Worm (Caenorhabditis elegans): ENCODE results near the gene let-756.

The let-756 gene

ce11 chrIII:6396381-6396780 lies 10.5 kb upstream of the let-756 start:
- TF ChIP-seq lin-14 (GFP tag; optimal IDR thresholded peaks at IDR 0.05) (peak; percentile 59), nhr-19 (GFP tag; conservative IDR thresholded peaks at IDR 0.05) (peak; percentile 27), nhr-85 (tag) (peak; percentile 37), nhr-71 (tag; optimal IDR thresholded peaks at IDR 0.05) (peak; percentile 47), hpl-2 (GFP tag; optimal IDR thresholded peaks at IDR 0.05) (no peak), snu-23 (GFP tag; optimal IDR thresholded peaks at IDR 0.05) (peak; percentile 34), fkh-4 (tag; optimal IDR thresholded peaks at IDR 0.05; ENCODE audit: borderline replicate concordance) (no peak), unc-86 (tag; optimal IDR thresholded peaks at IDR 0.05) (no peak), nhr-20 (tag; optimal IDR thresholded peaks at IDR 0.05) (peak; percentile 61), efl-1 (optimal IDR thresholded peaks at IDR 0.05) (no peak), efl-1 (GFP tag; optimal IDR thresholded peaks at IDR 0.05 in 1 of 2) (peak in 1 of 2 experiments; percentile 74), lir-3 (tag; optimal IDR thresholded peaks at IDR 0.05; ENCODE audit: poor library complexity) (no peak), elt-3 (tag; optimal IDR thresholded peaks at IDR 0.05) (peak; percentile 79 to 99 (median 89)), grh-1 (GFP tag; IDR thresholded peaks at IDR 0.05) (peak; percentile 50; the same call in 1 of the 2 replicates), nhr-12 (tag; optimal IDR thresholded peaks at IDR 0.05) (no peak), skn-1 (tag; optimal IDR thresholded peaks at IDR 0.05) (no peak), nhr-90 (tag; optimal IDR thresholded peaks at IDR 0.05; ENCODE audit: poor library complexity) (peak; percentile 40), jun-1 (tag; optimal IDR thresholded peaks at IDR 0.05) (peak; percentile 27), tlp-1 (tag; optimal IDR thresholded peaks at IDR 0.05) (peak; percentile 2), pqm-1 (tag; optimal IDR thresholded peaks at IDR 0.05) (peak; percentile 23), elt-2 (tag; optimal IDR thresholded peaks at IDR 0.05) (peak; percentile 96)

DNA sequence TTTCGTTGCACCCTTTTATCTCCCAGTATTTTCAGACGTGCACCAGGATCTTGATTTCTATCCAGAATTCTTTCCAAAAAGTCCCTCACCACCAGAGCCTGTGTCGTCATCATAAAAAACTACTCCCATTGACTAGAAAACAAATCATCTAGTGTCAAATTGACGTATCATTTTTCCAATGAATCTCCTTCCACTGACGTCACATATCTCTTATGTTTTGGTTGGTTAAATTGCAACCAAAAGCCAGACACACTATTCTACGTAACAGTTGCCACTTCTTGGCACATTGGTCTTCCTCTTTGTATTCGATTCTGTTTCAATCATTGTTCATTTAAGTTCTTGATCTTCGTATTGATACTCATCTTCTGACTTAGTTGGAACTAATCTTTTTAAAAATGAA lies 8.8 kb upstream of the let-756 start:
- TF ChIP-seq nhr-11 (tag; optimal IDR thresholded peaks at IDR 0.05) (no peak), F16B12.6 (tag; optimal IDR thresholded peaks at IDR 0.05) (no peak), unc-62 (GFP tag; optimal IDR thresholded peaks at IDR 0.05) (no peak), hlh-17 (GFP tag; optimal IDR thresholded peaks at IDR 0.05; ENCODE audit: borderline replicate concordance) (no peak), hlh-4 (tag; optimal IDR thresholded peaks at IDR 0.05) (no peak), egl-13 (tag; optimal IDR thresholded peaks at IDR 0.05) (no peak), zag-1 (tag; optimal IDR thresholded peaks at IDR 0.05) (no peak), hpl-2 (GFP tag; optimal IDR thresholded peaks at IDR 0.05) (no peak), snu-23 (GFP tag; optimal IDR thresholded peaks at IDR 0.05) (peak; percentile 40), unc-98 (GFP tag; IDR thresholded peaks at IDR 0.05) (no peak), dpl-1 (GFP tag; optimal IDR thresholded peaks at IDR 0.05) (no peak), efl-3 (GFP tag; optimal IDR thresholded peaks at IDR 0.05) (no peak), efl-1 (optimal IDR thresholded peaks at IDR 0.05) (peak in 1 of 2 experiments; percentile 15), efl-1 (GFP tag; optimal IDR thresholded peaks at IDR 0.05 in 1 of 2) (no peak), C34B4.2 (tag; optimal IDR thresholded peaks at IDR 0.05) (no peak), lsy-2 (tag; optimal IDR thresholded peaks at IDR 0.05) (peak; percentile 29 to 40), nhr-28 (tag; optimal IDR thresholded peaks at IDR 0.05) (no peak), tbx-2 (tag; optimal IDR thresholded peaks at IDR 0.05) (peak; percentile 16), vab-15 (tag; optimal IDR thresholded peaks at IDR 0.05) (no peak), alr-1 (tag; optimal IDR thresholded peaks at IDR 0.05; ENCODE audit: borderline replicate concordance) (no peak), C16A3.4 (tag; optimal IDR thresholded peaks at IDR 0.05) (no peak), ceh-82 (tag; optimal IDR thresholded peaks at IDR 0.05) (no peak), sox-4 (tag; optimal IDR thresholded peaks at IDR 0.05) (no peak), ama-1 (optimal IDR thresholded peaks at IDR 0.05) (no peak), xbp-1 (tag; optimal IDR thresholded peaks at IDR 0.05) (peak; percentile 13), lin-14 (GFP tag; optimal IDR thresholded peaks at IDR 0.05) (peak; percentile 57), ztf-4 (tag; optimal IDR thresholded peaks at IDR 0.05) (no peak), rnt-1 (tag; optimal IDR thresholded peaks at IDR 0.05) (peak; percentile 69), elt-3 (tag; optimal IDR thresholded peaks at IDR 0.05) (no peak), ceh-63 (GFP tag; optimal IDR thresholded peaks at IDR 0.05) (no peak), lin-39 (tag; optimal IDR thresholded peaks at IDR 0.05) (peak; percentile 54), mab-9 (GFP tag; IDR thresholded peaks at IDR 0.05) (no peak), nhr-77 (tag; optimal IDR thresholded peaks at IDR 0.05) (no peak), nhr-19 (GFP tag; conservative IDR thresholded peaks at IDR 0.05) (peak; percentile 65), Y116A8C.19 (tag; optimal IDR thresholded peaks at IDR 0.05; ENCODE audit: borderline replicate concordance) (no peak), ztf-11 (tag; optimal IDR thresholded peaks at IDR 0.05) (no peak), nhr-71 (tag; optimal IDR thresholded peaks at IDR 0.05) (peak; percentile 89)

Data from whole organism, L1 larva.